Worm (Caenorhabditis elegans) whole organism, L4 larva: ENCODE measurements around the gene aakg-1.

Source experiments
- F49E8.2 ChIP-seq: sonication (generic microtip); optimal IDR thresholded peaks from 2 replicates; lab custom pipeline; 2016; ENCODE audit warnings: missing compliant biosample characterization, mild to moderate bottlenecking, missing genetic modification characterization, borderline replicate concordance
- R02D3.7 ChIP-seq: fragments of 150-350 bp; sonication (generic microtip); optimal IDR thresholded peaks from 3 replicates; lab custom pipeline; 2014; ENCODE audit warnings: missing biosample characterization, missing genetic modification characterization
- Y105C5A.15 ChIP-seq: fragments of 200-800 bp; sonication (Bioruptor generic); IDR thresholded peaks from 2 replicates; pipeline ENCODE4 v1.3.6; 2022; ENCODE audit warnings: missing genetic modification characterization, missing compliant biosample characterization
- Y5F2A.4 ChIP-seq: fragments of 200-800 bp; sonication (Bioruptor generic); optimal IDR thresholded peaks from 2 replicates; lab custom pipeline; 2018; ENCODE audit warnings: mild to moderate bottlenecking, missing genetic modification characterization, missing compliant biosample characterization
- Y75B8A.6 ChIP-seq: fragments of 200-800 bp; sonication (Bioruptor generic); IDR thresholded peaks from 2 replicates; pipeline ENCODE4 v1.3.6; 2022; ENCODE audit warnings: missing genetic modification reagents, missing genetic modification characterization, missing compliant biosample characterization
- ZK546.5 ChIP-seq, 2 experiments: sonication (generic microtip); optimal IDR thresholded peaks; 2 replicates each; lab custom pipeline; 2017; ENCODE audit warnings: missing biosample characterization in 2 of 2, missing genetic modification characterization in 2 of 2
- aha-1 ChIP-seq: fragments of 150-350 bp; peaks from one replicate; lab custom pipeline; 2014; ENCODE audit warnings: missing biosample characterization, missing genetic modification characterization
- aly-2 ChIP-seq: sonication (generic microtip); optimal IDR thresholded peaks from 2 replicates; lab custom pipeline; 2018; ENCODE audit warnings: missing biosample characterization, missing genetic modification characterization
- arid-1 ChIP-seq: fragments of 200-800 bp; sonication (Bioruptor generic); conservative IDR thresholded peaks from 2 replicates; pipeline ENCODE4 v1.3.6; 2022; ENCODE audit warnings: missing genetic modification reagents, missing genetic modification characterization, missing compliant biosample characterization
- attf-4 ChIP-seq: sonication (generic microtip); optimal IDR thresholded peaks from 3 replicates; lab custom pipeline; 2017; ENCODE audit warnings: missing biosample characterization, missing genetic modification characterization
- ceh-20 ChIP-seq: fragments of 200-800 bp; sonication (Bioruptor generic); IDR thresholded peaks from 2 replicates; pipeline ENCODE4 v1.3.6; 2022; ENCODE audit warnings: missing genetic modification reagents, missing genetic modification characterization, missing compliant biosample characterization
- ceh-28 ChIP-seq: fragments of 150-350 bp; optimal IDR thresholded peaks from 2 replicates; lab custom pipeline; 2014; ENCODE audit warnings: missing biosample characterization, missing genetic modification reagents, missing genetic modification characterization
- ceh-44 ChIP-seq: fragments of 200-800 bp; sonication (Bioruptor generic); IDR thresholded peaks from 2 replicates; pipeline ENCODE4 v1.3.6; 2022; ENCODE audit warnings: missing genetic modification reagents, missing genetic modification characterization, missing compliant biosample characterization
- ceh-82 ChIP-seq: sonication (generic microtip); optimal IDR thresholded peaks from 2 replicates; lab custom pipeline; 2017; ENCODE audit warnings: missing biosample characterization, missing genetic modification characterization
- ces-1 ChIP-seq: fragments of 150-350 bp; sonication (generic microtip); optimal IDR thresholded peaks from 4 replicates; lab custom pipeline; 2014; ENCODE audit warnings: missing biosample characterization, missing genetic modification reagents, missing genetic modification characterization
- cey-2 ChIP-seq: sonication (generic microtip); optimal IDR thresholded peaks from 3 replicates; lab custom pipeline; 2017; ENCODE audit warnings: missing genetic modification characterization, mild to moderate bottlenecking, missing compliant biosample characterization, antibody characterized with exemption, borderline replicate concordance; ENCODE audit not compliant: insufficient read depth
- daf-8 ChIP-seq: fragments of 200-800 bp; sonication (Bioruptor generic); IDR thresholded peaks from 2 replicates; pipeline ENCODE4 v1.3.6; 2022; ENCODE audit warnings: missing genetic modification characterization, missing compliant biosample characterization
- dmd-8 ChIP-seq: fragments of 200-800 bp; sonication (Bioruptor generic); IDR thresholded peaks from 2 replicates; pipeline ENCODE4 v1.3.6; 2022; ENCODE audit warnings: missing genetic modification characterization, missing compliant biosample characterization
- dpl-1 ChIP-seq: fragments of 150-350 bp; optimal IDR thresholded peaks from 2 replicates; lab custom pipeline; 2014; ENCODE audit warnings: missing biosample characterization, missing genetic modification reagents, missing genetic modification characterization
- duxl-1 ChIP-seq: sonication (generic microtip); optimal IDR thresholded peaks from 2 replicates; lab custom pipeline; 2016; ENCODE audit warnings: mild to moderate bottlenecking, missing genetic modification characterization, moderate library complexity, missing compliant biosample characterization; ENCODE audit not compliant: poor library complexity
- dve-1 ChIP-seq: sonication (generic microtip); optimal IDR thresholded peaks from 2 replicates; lab custom pipeline; 2017; ENCODE audit warnings: antibody characterized with exemption, mild to moderate bottlenecking, missing genetic modification characterization, missing compliant biosample characterization; ENCODE audit not compliant: insufficient read depth
- egl-27 ChIP-seq: sonication (generic microtip); optimal IDR thresholded peaks from 3 replicates; lab custom pipeline; 2017; ENCODE audit warnings: missing biosample characterization, missing genetic modification reagents, missing genetic modification characterization
- egl-43 ChIP-seq: fragments of 200-800 bp; sonication (Bioruptor generic); IDR thresholded peaks from 2 replicates; pipeline ENCODE4 v1.3.6; 2022; ENCODE audit warnings: missing genetic modification reagents, missing genetic modification characterization, missing compliant biosample characterization
- fos-1 ChIP-seq: fragments of 150-350 bp; optimal IDR thresholded peaks from 2 replicates; lab custom pipeline; 2014; ENCODE audit warnings: missing biosample characterization, missing genetic modification characterization
- hlh-30 ChIP-seq: sonication (generic microtip); optimal IDR thresholded peaks from 2 replicates; lab custom pipeline; 2017; ENCODE audit warnings: antibody characterized with exemption, mild to moderate bottlenecking, missing genetic modification characterization, missing compliant biosample characterization; ENCODE audit not compliant: insufficient read depth
- hmg-1.1 ChIP-seq: fragments of 200-800 bp; sonication (Bioruptor generic); IDR thresholded peaks from 2 replicates; pipeline ENCODE4 v1.3.6; 2022; ENCODE audit warnings: missing genetic modification reagents, missing genetic modification characterization, missing compliant biosample characterization
- jun-1 ChIP-seq: fragments of 150-350 bp; optimal IDR thresholded peaks from 2 replicates; lab custom pipeline; 2014; ENCODE audit warnings: missing biosample characterization, missing genetic modification reagents, missing genetic modification characterization
- lin-13 ChIP-seq: fragments of 150-350 bp; optimal IDR thresholded peaks from 2 replicates; lab custom pipeline; 2014; ENCODE audit warnings: missing biosample characterization, missing genetic modification reagents, missing genetic modification characterization
- lin-29 ChIP-seq: fragments of 200-800 bp; sonication (Bioruptor generic); IDR thresholded peaks from 2 replicates; pipeline ENCODE4 v1.3.6; 2022; ENCODE audit warnings: missing genetic modification reagents, missing genetic modification characterization, missing compliant biosample characterization
- lsy-2 ChIP-seq, 2 experiments: fragments of 150-350 bp in 1 of 2; sonication (generic microtip) in 1 of 2; optimal IDR thresholded peaks; 2 replicates each; lab custom pipeline; 2014 to 2017; ENCODE audit warnings: missing biosample characterization in 2 of 2, missing genetic modification characterization in 2 of 2
- madf-5 ChIP-seq, 2 experiments: fragments of 200-800 bp; sonication (Bioruptor generic); IDR thresholded peaks; 2 replicates each; pipeline ENCODE4 v1.3.6; 2022; ENCODE audit warnings: missing compliant biosample characterization in 2 of 2, missing genetic modification characterization in 2 of 2
- mep-1 ChIP-seq: fragments of 150-350 bp; sonication (generic microtip); optimal IDR thresholded peaks from 3 replicates; lab custom pipeline; 2014; ENCODE audit warnings: missing biosample characterization, missing genetic modification characterization
- mes-2 ChIP-seq: sonication (generic microtip); optimal IDR thresholded peaks from 2 replicates; lab custom pipeline; 2016; ENCODE audit warnings: missing genotype, mild to moderate bottlenecking, missing genetic modification characterization, missing compliant biosample characterization; ENCODE audit not compliant: poor library complexity, severe bottlenecking
- mxl-3 ChIP-seq: fragments of 200-800 bp; sonication (Bioruptor generic); optimal IDR thresholded peaks from 2 replicates; lab custom pipeline; 2018; ENCODE audit warnings: mild to moderate bottlenecking, missing genetic modification characterization, missing compliant biosample characterization
- nhr-10 ChIP-seq: fragments of 150-350 bp; optimal IDR thresholded peaks from 2 replicates; lab custom pipeline; 2014; ENCODE audit warnings: missing biosample characterization, missing genetic modification characterization
- nhr-102 ChIP-seq: sonication (generic microtip); optimal IDR thresholded peaks from 2 replicates; lab custom pipeline; 2016; ENCODE audit warnings: mild to moderate bottlenecking, missing genetic modification characterization, moderate library complexity, missing compliant biosample characterization
- nhr-237 ChIP-seq: sonication (generic microtip); optimal IDR thresholded peaks from 2 replicates; lab custom pipeline; 2017; ENCODE audit warnings: missing biosample characterization, missing genetic modification characterization
- nhr-28 ChIP-seq: fragments of 150-350 bp; optimal IDR thresholded peaks from 2 replicates; lab custom pipeline; 2014; ENCODE audit warnings: missing biosample characterization, missing genetic modification characterization
- nhr-41 ChIP-seq: fragments of 200-800 bp; sonication (Bioruptor generic); IDR thresholded peaks from 2 replicates; pipeline ENCODE4 v1.3.6; 2022; ENCODE audit warnings: missing genetic modification reagents, missing genetic modification characterization, missing compliant biosample characterization
- nhr-42 ChIP-seq: fragments of 200-800 bp; sonication (Bioruptor generic); IDR thresholded peaks from 2 replicates; pipeline ENCODE4 v1.3.6; 2022; ENCODE audit warnings: missing genetic modification characterization, missing compliant biosample characterization
- pha-4 ChIP-seq, 2 experiments: fragments of 150-350 bp in 1 of 2; fragments of 200-800 bp in 1 of 2; sonication (Bioruptor generic) in 1 of 2; IDR thresholded peaks in 1 of 2; optimal IDR thresholded peaks in 1 of 2; 2 replicates each; pipeline versions ENCODE4 v1.3.6 to Lab custom; 2014 to 2022; ENCODE audit warnings: missing genetic modification characterization in 2 of 2, missing genetic modification reagents in 2 of 2, missing biosample characterization in 1 of 2, missing compliant biosample characterization in 1 of 2
- php-3 ChIP-seq: fragments of 200-800 bp; sonication (Bioruptor generic); IDR thresholded peaks from 2 replicates; pipeline ENCODE4 v1.3.6; 2022; ENCODE audit warnings: missing genetic modification reagents, missing genetic modification characterization, missing compliant biosample characterization
- rbr-2 ChIP-seq: sonication (generic microtip); optimal IDR thresholded peaks from 2 replicates; lab custom pipeline; 2016; ENCODE audit warnings: missing genotype, missing genetic modification characterization, missing compliant biosample characterization
- saeg-2 ChIP-seq: fragments of 200-800 bp; sonication (Bioruptor generic); IDR thresholded peaks from 2 replicates; pipeline ENCODE4 v1.3.6; 2022; ENCODE audit warnings: missing genetic modification reagents, missing genetic modification characterization, missing compliant biosample characterization
- unc-130 ChIP-seq: sonication (generic microtip); optimal IDR thresholded peaks from 2 replicates; lab custom pipeline; 2016; ENCODE audit warnings: missing genetic modification reagents, missing genetic modification characterization, missing compliant biosample characterization
- unc-39 ChIP-seq: sonication (generic microtip); optimal IDR thresholded peaks from 2 replicates; lab custom pipeline; 2017; ENCODE audit warnings: missing biosample characterization, missing genetic modification characterization
- zag-1 ChIP-seq: fragments of 150-350 bp; optimal IDR thresholded peaks from 2 replicates; lab custom pipeline; 2014; ENCODE audit warnings: missing biosample characterization, missing genetic modification characterization
- zfp-2 ChIP-seq: sonication (generic microtip); optimal IDR thresholded peaks from 2 replicates; lab custom pipeline; 2016; ENCODE audit warnings: mild to moderate bottlenecking, missing genetic modification characterization, missing compliant biosample characterization
- zip-2 ChIP-seq: fragments of 150-350 bp; optimal IDR thresholded peaks from 2 replicates; lab custom pipeline; 2014; ENCODE audit warnings: missing biosample characterization, missing genetic modification characterization
- ztf-11 ChIP-seq: fragments of 150-350 bp; optimal IDR thresholded peaks from 2 replicates; lab custom pipeline; 2014; ENCODE audit warnings: missing biosample characterization, missing genetic modification characterization
- ztf-7 ChIP-seq: fragments of 150-350 bp; optimal IDR thresholded peaks from 2 replicates; lab custom pipeline; 2014; ENCODE audit warnings: missing biosample characterization, missing genetic modification characterization

Gene aakg-1

ce11 chrIII:12583466-12583865, 8.3 kb upstream of the aakg-1 start (continued):
- peak; percentile 100 for TF ChIP-seq hlh-30 (tag; lab: Kevin White, UChicago)
- peak; percentile 62 for TF ChIP-seq zag-1 (tag; lab: Kevin White, UChicago)
- peak; percentile 88 for TF ChIP-seq ceh-20 (GFP tag; lab: Robert Waterston, UW)
- no peak for TF ChIP-seq nhr-10
- no peak for TF ChIP-seq zfp-2 (tag; lab: Kevin White, UChicago)
- no peak for TF ChIP-seq Y105C5A.15
- no peak for TF ChIP-seq zip-2 (tag; lab: Kevin White, UChicago)
- peak; percentile 84 to 95 for TF ChIP-seq lsy-2 (tag; optimal IDR thresholded peaks at IDR 0.05; lab: Kevin White, UChicago)
- no peak for TF ChIP-seq ceh-44
- peak; percentile 34 for TF ChIP-seq duxl-1 (tag; lab: Kevin White, UChicago)
- TF ChIP-seq dpl-1 (GFP tag; lab: Kevin White, UChicago), result peak; percentile 70
- TF ChIP-seq saeg-2 (GFP tag; lab: Robert Waterston, UW), result 0 out of 2 replicates have a peak, but pooled peaks have one; percentile 9
- TF ChIP-seq dve-1, result peak; percentile 98
- no peak for TF ChIP-seq egl-27 (tag; lab: Kevin White, UChicago)
- peak; percentile 77 for TF ChIP-seq jun-1 (tag; lab: Kevin White, UChicago)
- TF ChIP-seq php-3 (GFP tag; lab: Robert Waterston, UW), result 0 out of 2 replicates have a peak, but pooled peaks have one; percentile 28
- no peak for TF ChIP-seq nhr-41 (GFP tag; lab: Robert Waterston, UW)
- no peak for TF ChIP-seq attf-4 (tag; lab: Kevin White, UChicago)
- no peak for TF ChIP-seq ceh-82
- TF ChIP-seq nhr-28 (tag; lab: Kevin White, UChicago), result peak; percentile 91
- no peak for TF ChIP-seq ztf-11 (tag; lab: Kevin White, UChicago)
- no peak for TF ChIP-seq daf-8
- TF ChIP-seq fos-1 (tag; lab: Kevin White, UChicago), result no peak
- TF ChIP-seq F49E8.2 (tag; lab: Kevin White, UChicago), result no peak
- peak; percentile 56 for TF ChIP-seq lin-13 (GFP tag; lab: Kevin White, UChicago)
- TF ChIP-seq mxl-3 (GFP tag; lab: Kevin White, UChicago), result peak; percentile 99
- TF ChIP-seq unc-39, result no peak
- TF ChIP-seq hmg-1.1 (GFP tag; lab: Robert Waterston, UW), result peak; percentile 92
- no peak for TF ChIP-seq ces-1 (GFP tag; lab: Kevin White, UChicago)
- TF ChIP-seq egl-43 (GFP tag; lab: Robert Waterston, UW), result peak; percentile 75; the same call in 1 of the 2 replicates
- peak; percentile 98 for TF ChIP-seq aha-1
- TF ChIP-seq mes-2 (tag; lab: Kevin White, UChicago), result peak; percentile 82
- no peak for TF ChIP-seq aly-2 (tag; lab: Kevin White, UChicago)
- TF ChIP-seq nhr-102 (tag; lab: Kevin White, UChicago), result peak; percentile 66
- no peak for TF ChIP-seq ceh-28 (tag; lab: Kevin White, UChicago)
- no peak for TF ChIP-seq lin-29 (GFP tag; lab: Robert Waterston, UW)
- TF ChIP-seq nhr-42 (GFP tag; lab: Robert Waterston, UW), result no peak
- TF ChIP-seq Y75B8A.6, result no peak
- no peak for TF ChIP-seq arid-1 (GFP tag; lab: Robert Waterston, UW)
- no peak for TF ChIP-seq madf-5 (GFP tag; IDR thresholded peaks at IDR 0.05; lab: Robert Waterston, UW)
- peak; percentile 86 for TF ChIP-seq rbr-2 (tag; lab: Kevin White, UChicago)
- TF ChIP-seq ZK546.5 (tag; optimal IDR thresholded peaks at IDR 0.05; lab: Kevin White, UChicago), result no peak
- TF ChIP-seq cey-2 (tag; lab: Kevin White, UChicago), result peak; percentile 59
- TF ChIP-seq unc-130 (GFP tag; lab: Kevin White, UChicago), result no peak
- TF ChIP-seq Y5F2A.4 (GFP tag; lab: Kevin White, UChicago), result no peak
- TF ChIP-seq ztf-7 (tag; lab: Kevin White, UChicago), result peak; percentile 62
- no peak for TF ChIP-seq R02D3.7 (tag; lab: Kevin White, UChicago)
- TF ChIP-seq mep-1 (tag; lab: Kevin White, UChicago), result peak; percentile 94
- no peak for TF ChIP-seq nhr-237 (tag; lab: Kevin White, UChicago)
- TF ChIP-seq pha-4 (GFP tag; IDR thresholded peaks at IDR 0.05; lab: Robert Waterston, UW), result peak; percentile 70
- TF ChIP-seq pha-4 (tag; optimal IDR thresholded peaks at IDR 0.05; lab: Kevin White, UChicago), result peak; percentile 94
- TF ChIP-seq dmd-8 (GFP tag; lab: Robert Waterston, UW), result no peak
